Worm (Caenorhabditis elegans) whole organism, L4 larva: ENCODE results near the gene sar-1.

Experiments
- D1046.2 ChIP-seq: fragments of 200-800 bp; sonication (Bioruptor generic); IDR thresholded peaks from 2 replicates; pipeline ENCODE4 v1.3.6; 2022; ENCODE audit warnings: missing genetic modification characterization, missing compliant biosample characterization
- F37D6.2 ChIP-seq: sonication (generic microtip); optimal IDR thresholded peaks from 2 replicates; lab custom pipeline; 2016; ENCODE audit warnings: mild to moderate bottlenecking, missing genetic modification characterization, missing compliant biosample characterization
- F44E2.7 ChIP-seq: fragments of 200-800 bp; sonication (Bioruptor generic); IDR thresholded peaks from 2 replicates; pipeline ENCODE4 v2.1.2; 2022; ENCODE audit warnings: missing genetic modification characterization, missing compliant biosample characterization
- T20F7.1 ChIP-seq: fragments of 200-800 bp; sonication (Bioruptor generic); optimal IDR thresholded peaks from 2 replicates; lab custom pipeline; 2018; ENCODE audit warnings: mild to moderate bottlenecking, missing genetic modification characterization, missing compliant biosample characterization
- T26A8.4 ChIP-seq: fragments of 200-800 bp; sonication (Bioruptor generic); IDR thresholded peaks from 2 replicates; pipeline ENCODE4 v1.3.6; 2022; ENCODE audit warnings: missing genetic modification characterization, missing compliant biosample characterization
- Y48G9A.11 ChIP-seq: fragments of 200-800 bp; sonication (Bioruptor generic); IDR thresholded peaks from 2 replicates; pipeline ENCODE4 v1.3.6; 2022; ENCODE audit warnings: missing genetic modification reagents, missing genetic modification characterization, missing compliant biosample characterization
- Y5F2A.4 ChIP-seq: fragments of 200-800 bp; sonication (Bioruptor generic); optimal IDR thresholded peaks from 2 replicates; lab custom pipeline; 2018; ENCODE audit warnings: mild to moderate bottlenecking, missing genetic modification characterization, missing compliant biosample characterization
- ama-1 ChIP-seq: fragments of 150-350 bp; optimal IDR thresholded peaks from 2 replicates; lab custom pipeline; 2014; ENCODE audit warnings: inconsistent platforms, mixed read lengths
- attf-4 ChIP-seq: sonication (generic microtip); optimal IDR thresholded peaks from 3 replicates; lab custom pipeline; 2017; ENCODE audit warnings: missing biosample characterization, missing genetic modification characterization
- ceh-28 ChIP-seq: fragments of 150-350 bp; optimal IDR thresholded peaks from 2 replicates; lab custom pipeline; 2014; ENCODE audit warnings: missing biosample characterization, missing genetic modification reagents, missing genetic modification characterization
- ceh-82 ChIP-seq: sonication (generic microtip); optimal IDR thresholded peaks from 2 replicates; lab custom pipeline; 2017; ENCODE audit warnings: missing biosample characterization, missing genetic modification characterization
- ctbp-1 ChIP-seq: fragments of 200-800 bp; sonication (Bioruptor generic); IDR thresholded peaks from 2 replicates; pipeline ENCODE4 v1.3.6; 2022; ENCODE audit warnings: missing genetic modification reagents, missing genetic modification characterization, missing compliant biosample characterization
- daf-12 ChIP-seq: fragments of 150-350 bp; optimal IDR thresholded peaks from 2 replicates; lab custom pipeline; 2014; ENCODE audit warnings: missing biosample characterization, missing genetic modification reagents, missing genetic modification characterization
- dmd-9 ChIP-seq: fragments of 200-800 bp; sonication (Bioruptor generic); IDR thresholded peaks from 2 replicates; pipeline ENCODE4 v1.3.6; 2022; ENCODE audit warnings: missing genetic modification reagents, missing genetic modification characterization, missing compliant biosample characterization
- egl-27 ChIP-seq: sonication (generic microtip); optimal IDR thresholded peaks from 3 replicates; lab custom pipeline; 2017; ENCODE audit warnings: missing biosample characterization, missing genetic modification reagents, missing genetic modification characterization
- egl-43 ChIP-seq: fragments of 200-800 bp; sonication (Bioruptor generic); IDR thresholded peaks from 2 replicates; pipeline ENCODE4 v1.3.6; 2022; ENCODE audit warnings: missing genetic modification reagents, missing genetic modification characterization, missing compliant biosample characterization
- fos-1 ChIP-seq: fragments of 150-350 bp; optimal IDR thresholded peaks from 2 replicates; lab custom pipeline; 2014; ENCODE audit warnings: missing biosample characterization, missing genetic modification characterization
- hif-1 ChIP-seq, 2 experiments: sonication (generic microtip); optimal IDR thresholded peaks; 2 replicates each; lab custom pipeline; 2016 to 2017; ENCODE audit warnings: missing compliant biosample characterization in 2 of 2, missing genetic modification characterization in 2 of 2, missing genetic modification reagents in 2 of 2, missing genotype in 2 of 2, mild to moderate bottlenecking in 1 of 2
- hlh-11 ChIP-seq: fragments of 200-800 bp; sonication (Bioruptor generic); optimal IDR thresholded peaks from 2 replicates; lab custom pipeline; 2018; ENCODE audit warnings: mild to moderate bottlenecking, missing genetic modification characterization, missing compliant biosample characterization
- hmg-1.1 ChIP-seq: fragments of 200-800 bp; sonication (Bioruptor generic); IDR thresholded peaks from 2 replicates; pipeline ENCODE4 v1.3.6; 2022; ENCODE audit warnings: missing genetic modification reagents, missing genetic modification characterization, missing compliant biosample characterization
- lim-7 ChIP-seq: fragments of 200-800 bp; sonication (Bioruptor generic); IDR thresholded peaks from 2 replicates; pipeline ENCODE4 v1.3.6; 2022; ENCODE audit warnings: missing genetic modification characterization, missing compliant biosample characterization
- lsy-2 ChIP-seq, 2 experiments: fragments of 150-350 bp in 1 of 2; sonication (generic microtip) in 1 of 2; optimal IDR thresholded peaks; 2 replicates each; lab custom pipeline; 2014 to 2017; ENCODE audit warnings: missing biosample characterization in 2 of 2, missing genetic modification characterization in 2 of 2
- madf-5 ChIP-seq, 2 experiments: fragments of 200-800 bp; sonication (Bioruptor generic); IDR thresholded peaks; 2 replicates each; pipeline ENCODE4 v1.3.6; 2022; ENCODE audit warnings: missing compliant biosample characterization in 2 of 2, missing genetic modification characterization in 2 of 2
- mdt-29 ChIP-seq: fragments of 200-800 bp; sonication (Bioruptor generic); IDR thresholded peaks from 2 replicates; pipeline ENCODE4 v1.3.6; 2022; ENCODE audit warnings: missing genetic modification reagents, missing genetic modification characterization, missing compliant biosample characterization
- mxl-2 ChIP-seq: fragments of 200-800 bp; sonication (Bioruptor generic); conservative IDR thresholded peaks from 2 replicates; pipeline ENCODE4 v1.3.6; 2022; ENCODE audit warnings: missing genetic modification reagents, missing genetic modification characterization, missing compliant biosample characterization
- mxl-3 ChIP-seq: fragments of 200-800 bp; sonication (Bioruptor generic); optimal IDR thresholded peaks from 2 replicates; lab custom pipeline; 2018; ENCODE audit warnings: mild to moderate bottlenecking, missing genetic modification characterization, missing compliant biosample characterization
- nhr-10 ChIP-seq: fragments of 150-350 bp; optimal IDR thresholded peaks from 2 replicates; lab custom pipeline; 2014; ENCODE audit warnings: missing biosample characterization, missing genetic modification characterization
- nhr-11 ChIP-seq: fragments of 150-350 bp; optimal IDR thresholded peaks from 2 replicates; lab custom pipeline; 2014; ENCODE audit warnings: missing biosample characterization, missing genetic modification characterization
- nhr-111 ChIP-seq: fragments of 200-800 bp; sonication (Bioruptor generic); optimal IDR thresholded peaks from 2 replicates; lab custom pipeline; 2018; ENCODE audit warnings: mild to moderate bottlenecking, missing genetic modification characterization, missing compliant biosample characterization
- nhr-25 ChIP-seq: sonication (generic microtip); optimal IDR thresholded peaks from 2 replicates; lab custom pipeline; 2017; ENCODE audit warnings: missing genetic modification characterization, mild to moderate bottlenecking, missing compliant biosample characterization, antibody characterized with exemption, moderate library complexity, borderline replicate concordance; ENCODE audit not compliant: insufficient read depth
- nhr-28 ChIP-seq: fragments of 150-350 bp; optimal IDR thresholded peaks from 2 replicates; lab custom pipeline; 2014; ENCODE audit warnings: missing biosample characterization, missing genetic modification characterization
- nhr-76 ChIP-seq: fragments of 150-350 bp; optimal IDR thresholded peaks from 2 replicates; lab custom pipeline; 2014; ENCODE audit warnings: missing biosample characterization, missing genetic modification characterization
- php-3 ChIP-seq: fragments of 200-800 bp; sonication (Bioruptor generic); IDR thresholded peaks from 2 replicates; pipeline ENCODE4 v1.3.6; 2022; ENCODE audit warnings: missing genetic modification reagents, missing genetic modification characterization, missing compliant biosample characterization
- saeg-2 ChIP-seq: fragments of 200-800 bp; sonication (Bioruptor generic); IDR thresholded peaks from 2 replicates; pipeline ENCODE4 v1.3.6; 2022; ENCODE audit warnings: missing genetic modification reagents, missing genetic modification characterization, missing compliant biosample characterization
- set-16 ChIP-seq: fragments of 200-800 bp; sonication (Bioruptor generic); IDR thresholded peaks from 2 replicates; pipeline ENCODE4 v1.3.6; 2022; ENCODE audit warnings: missing genetic modification reagents, missing genetic modification characterization, missing compliant biosample characterization
- snpc-1.2 ChIP-seq: fragments of 200-800 bp; sonication (Bioruptor generic); IDR thresholded peaks from 2 replicates; pipeline ENCODE4 v1.3.6; 2022; ENCODE audit warnings: missing genetic modification reagents, missing genetic modification characterization, missing compliant biosample characterization
- spr-1 ChIP-seq: sonication (generic microtip); optimal IDR thresholded peaks from 2 replicates; lab custom pipeline; 2016; ENCODE audit warnings: mild to moderate bottlenecking, missing genetic modification characterization, missing compliant biosample characterization
- spr-3 ChIP-seq: fragments of 200-800 bp; sonication (Bioruptor generic); optimal IDR thresholded peaks from 2 replicates; lab custom pipeline; 2018; ENCODE audit warnings: mild to moderate bottlenecking, missing genetic modification characterization, missing compliant biosample characterization
- unc-62 ChIP-seq, 3 experiments: fragments of 150-350 bp in 1 of 3; sonication (generic microtip); optimal IDR thresholded peaks in 2 of 3; peaks in 1 of 3; 1 replicate in 1 of 3; 2 replicates in 2 of 3; lab custom pipeline; 2014 to 2017; ENCODE audit warnings: missing biosample characterization in 3 of 3, missing genetic modification characterization in 3 of 3, missing genetic modification reagents in 3 of 3, missing genotype in 1 of 3

Gene sar-1

ce11 chrIV:4526724-4527123 lies 13.6 kb upstream of the sar-1 start:
- TF ChIP-seq php-3 (GFP tag; lab: Robert Waterston, UW) (no peak), nhr-11 (tag; lab: Kevin White, UChicago) (no peak), unc-62 (GFP tag; optimal IDR thresholded peaks at IDR 0.05 in 1 of 2; lab: Kevin White, UChicago) (peak in 1 of 2 experiments; percentile 29), unc-62 (tag; optimal IDR thresholded peaks at IDR 0.05; lab: Kevin White, UChicago) (no peak)

- TF ChIP-seq hlh-11 (tag; lab: Kevin White, UChicago) (peak; percentile 31), F44E2.7 (GFP tag; lab: Robert Waterston, UW) (no peak), mxl-3 (GFP tag; lab: Kevin White, UChicago) (peak; percentile 36), nhr-28 (tag; lab: Kevin White, UChicago) (peak; percentile 31)
Observed at ce11 chrIV:4526028-4526427, 12.9 kb upstream of the sar-1 start.

ce11 chrIV:4524943-4525342 lies 11.8 kb upstream of the sar-1 start, which contains the start of gene ZK180.6:
TSS of gene ZK180.6 (minus strand) at chrIV:4525043.
- TF ChIP-seq hmg-1.1 = 0 out of 2 replicates have a peak, but pooled peaks have one; percentile 24
- TF ChIP-seq lim-7 = no peak
- no peak for TF ChIP-seq daf-12 (tag; lab: Kevin White, UChicago)
- no peak for TF ChIP-seq T20F7.1 (GFP tag; lab: Kevin White, UChicago)
- no peak for TF ChIP-seq lsy-2 (tag; optimal IDR thresholded peaks at IDR 0.05; lab: Kevin White, UChicago)
- TF ChIP-seq snpc-1.2 (GFP tag; lab: Robert Waterston, UW) = no peak
- no peak for TF ChIP-seq ctbp-1 (GFP tag; lab: Robert Waterston, UW)
- no peak for TF ChIP-seq ama-1 (lab: Kevin White, UChicago)
- TF ChIP-seq mxl-3 (GFP tag; lab: Kevin White, UChicago) = peak; percentile 20
- TF ChIP-seq D1046.2 (GFP tag; lab: Robert Waterston, UW) = no peak
- no peak for TF ChIP-seq nhr-76 (tag; lab: Kevin White, UChicago)
- no peak for TF ChIP-seq mdt-29 (GFP tag; lab: Robert Waterston, UW)
- peak; percentile 29 for TF ChIP-seq hlh-11 (tag; lab: Kevin White, UChicago)
- no peak for TF ChIP-seq Y5F2A.4 (GFP tag; lab: Kevin White, UChicago)
- TF ChIP-seq egl-27 (tag; lab: Kevin White, UChicago) = no peak
- no peak for TF ChIP-seq F37D6.2 (tag; lab: Kevin White, UChicago)
- no peak for TF ChIP-seq dmd-9 (GFP tag; lab: Robert Waterston, UW)
- peak; percentile 13; the same call in 1 of the 2 replicates for TF ChIP-seq set-16 (GFP tag; lab: Robert Waterston, UW)
- no peak for TF ChIP-seq ceh-28

ce11 chrIV:4523461-4523860 lies 10.3 kb upstream of the sar-1 start:
- TF ChIP-seq ceh-82 (tag; lab: Kevin White, UChicago) (no peak), unc-62 (GFP tag; optimal IDR thresholded peaks at IDR 0.05 in 1 of 2; lab: Kevin White, UChicago) (no peak), unc-62 (tag; optimal IDR thresholded peaks at IDR 0.05; lab: Kevin White, UChicago) (no peak), attf-4 (tag; lab: Kevin White, UChicago) (no peak), Y48G9A.11 (GFP tag; lab: Robert Waterston, UW) (no peak), nhr-10 (tag; lab: Kevin White, UChicago) (no peak), T26A8.4 (GFP tag; lab: Robert Waterston, UW) (peak; percentile 47; the same call in 1 of the 2 replicates), saeg-2 (GFP tag; lab: Robert Waterston, UW) (no peak), madf-5 (GFP tag; IDR thresholded peaks at IDR 0.05; lab: Robert Waterston, UW) (no peak), spr-3 (GFP tag; lab: Kevin White, UChicago) (no peak), nhr-25 (tag; lab: Kevin White, UChicago) (no peak), ctbp-1 (GFP tag; lab: Robert Waterston, UW) (no peak), daf-12 (tag; lab: Kevin White, UChicago) (no peak), nhr-111 (GFP tag; lab: Kevin White, UChicago) (no peak), egl-43 (GFP tag; lab: Robert Waterston, UW) (0 out of 2 replicates have a peak, but pooled peaks have one; percentile 11), set-16 (GFP tag; lab: Robert Waterston, UW) (peak; percentile 68), hif-1 (tag; optimal IDR thresholded peaks at IDR 0.05; lab: Kevin White, UChicago) (no peak), mxl-2 (GFP tag; lab: Robert Waterston, UW) (no peak), fos-1 (no peak), spr-1 (no peak)
